Worm (Caenorhabditis elegans): ENCODE measurements around the gene cutc-1.

Gene cutc-1

DNA sequence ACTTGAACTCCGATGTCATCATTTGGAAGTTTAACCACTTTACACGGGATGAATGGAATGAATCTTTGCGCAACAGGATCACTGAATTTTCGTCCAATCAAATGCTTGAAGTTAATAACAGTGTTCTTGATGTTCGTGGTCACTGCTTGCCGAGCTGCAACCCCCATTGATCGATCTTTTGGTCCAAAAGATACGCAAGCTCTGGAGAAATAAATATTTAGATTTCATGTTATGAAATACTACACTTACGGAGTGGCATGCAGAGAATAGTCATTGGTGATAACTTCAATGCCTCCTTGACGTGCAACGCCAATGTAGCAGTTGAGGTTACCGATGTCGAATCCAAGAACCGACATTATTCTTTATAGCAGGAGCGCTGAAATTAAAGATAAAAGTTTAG is 43.1 kb upstream of the cutc-1 start, which contains the start of gene hsp-110 (continued):
- TF ChIP-seq attf-4 (tag; optimal IDR thresholded peaks at IDR 0.05), result no peak
- no peak for TF ChIP-seq F49E8.2 (tag; optimal IDR thresholded peaks at IDR 0.05; ENCODE audit: borderline replicate concordance)
- TF ChIP-seq F10B5.3 (tag; optimal IDR thresholded peaks at IDR 0.05), result no peak
- no peak for TF ChIP-seq zip-2 (tag; optimal IDR thresholded peaks at IDR 0.05)
- no peak for TF ChIP-seq nhr-11 (tag; optimal IDR thresholded peaks at IDR 0.05)
- no peak for TF ChIP-seq snpc-4 (tag; optimal IDR thresholded peaks at IDR 0.05)
- TF ChIP-seq egl-43 (GFP tag; IDR thresholded peaks at IDR 0.05), result 0 out of 2 replicates have a peak, but pooled peaks have one; percentile 22
- TF ChIP-seq ama-1 (optimal IDR thresholded peaks at IDR 0.05), result no peak
- no peak for TF ChIP-seq hif-1 (tag; optimal IDR thresholded peaks at IDR 0.05)
- TF ChIP-seq dmd-8 (GFP tag; IDR thresholded peaks at IDR 0.05), result no peak
- TF ChIP-seq duxl-1 (tag; optimal IDR thresholded peaks at IDR 0.05; ENCODE audit: poor library complexity), result no peak
- no peak for TF ChIP-seq nhr-76 (tag; optimal IDR thresholded peaks at IDR 0.05)

DNA sequence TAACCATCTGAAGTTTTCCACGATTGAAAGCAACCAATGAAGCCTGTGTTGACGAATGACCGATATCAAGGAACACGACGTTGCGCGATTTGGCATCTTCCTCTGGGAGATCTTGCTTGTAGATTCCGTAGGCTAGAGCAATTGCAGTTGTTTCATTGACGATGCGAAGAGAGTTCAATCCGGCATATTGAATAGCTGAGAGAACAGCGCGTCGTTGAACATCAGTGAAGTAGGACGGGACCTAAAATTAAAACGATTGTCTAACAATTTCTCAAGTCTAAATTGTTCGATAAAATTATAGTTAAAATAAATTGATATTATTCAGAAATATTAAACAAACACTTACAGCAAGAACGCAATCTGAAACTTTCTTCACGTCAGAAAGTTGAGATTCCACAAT is 42.7 kb upstream of the cutc-1 start:
- TF ChIP-seq lim-7 (GFP tag; IDR thresholded peaks at IDR 0.05), result peak; percentile 63
- peak; percentile 6; the same call in 1 of the 2 replicates for TF ChIP-seq dmd-6 (GFP tag; IDR thresholded peaks at IDR 0.05)
- TF ChIP-seq skn-1 (tag; optimal IDR thresholded peaks at IDR 0.05), result no peak
- TF ChIP-seq F37D6.2 (tag; optimal IDR thresholded peaks at IDR 0.05), result no peak
- TF ChIP-seq lin-1 (GFP tag; IDR thresholded peaks at IDR 0.05), result 0 out of 2 replicates have a peak, but pooled peaks have one; percentile 29
- TF ChIP-seq snpc-1.2 (GFP tag; IDR thresholded peaks at IDR 0.05), result 0 out of 2 replicates have a peak, but pooled peaks have one; percentile 21
- peak; percentile 34; the same call in 1 of the 2 replicates for TF ChIP-seq pha-4 (GFP tag; IDR thresholded peaks at IDR 0.05)
- no peak for TF ChIP-seq pha-4 (tag; optimal IDR thresholded peaks at IDR 0.05)
- TF ChIP-seq daf-16 (GFP tag; optimal IDR thresholded peaks at IDR 0.05), result no peak
- TF ChIP-seq daf-16 (tag; optimal IDR thresholded peaks at IDR 0.05), result no peak

DNA sequence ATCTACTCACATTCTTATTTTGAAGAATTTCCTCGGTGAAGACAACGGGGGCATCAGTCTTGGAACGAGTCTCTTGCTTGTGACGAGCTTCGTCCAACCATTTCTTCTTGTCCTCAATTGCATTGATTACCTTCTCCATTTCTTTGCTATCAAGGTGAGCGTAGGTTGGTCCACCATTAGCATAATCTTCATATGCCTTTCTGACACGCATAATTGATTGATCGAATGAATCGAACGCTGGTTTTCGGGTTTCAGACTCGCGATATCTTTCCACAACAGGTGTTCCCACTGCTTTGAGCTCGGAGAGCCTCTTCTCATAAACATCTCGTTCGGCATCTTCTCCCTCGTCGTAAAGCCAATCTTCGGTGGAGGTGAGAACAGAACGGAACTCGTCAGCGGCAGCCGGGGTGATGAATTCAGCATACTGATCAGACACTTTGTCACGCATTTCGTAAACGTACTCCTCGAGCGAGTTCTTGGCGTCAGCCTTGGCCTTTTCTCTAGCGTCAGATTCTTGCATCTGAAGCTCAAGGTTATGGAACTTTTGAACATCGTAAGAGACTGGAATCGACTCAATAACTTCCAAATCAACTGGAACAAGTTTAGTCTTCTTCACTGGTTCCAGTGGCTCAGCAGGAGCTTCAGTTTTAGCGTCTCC is 41.2 kb upstream of the cutc-1 start:
- TF ChIP-seq lin-38 (GFP tag; IDR thresholded peaks at IDR 0.05) (peak; percentile 35), daf-16 (GFP tag; optimal IDR thresholded peaks at IDR 0.05) (no peak), daf-16 (tag; optimal IDR thresholded peaks at IDR 0.05) (peak; percentile 18), unc-39 (tag; optimal IDR thresholded peaks at IDR 0.05) (no peak), Y105C5A.15 (GFP tag; IDR thresholded peaks at IDR 0.05) (0 out of 2 replicates have a peak, but pooled peaks have one; percentile 19), unc-62 (GFP tag; optimal IDR thresholded peaks at IDR 0.05 in 1 of 2) (peak in 1 of 2 experiments; percentile 82), unc-62 (tag; optimal IDR thresholded peaks at IDR 0.05) (no peak), pqm-1 (tag; optimal IDR thresholded peaks at IDR 0.05) (no peak), zip-11 (GFP tag; IDR thresholded peaks at IDR 0.05) (no peak), set-16 (GFP tag; IDR thresholded peaks at IDR 0.05) (peak; percentile 20)

DNA sequence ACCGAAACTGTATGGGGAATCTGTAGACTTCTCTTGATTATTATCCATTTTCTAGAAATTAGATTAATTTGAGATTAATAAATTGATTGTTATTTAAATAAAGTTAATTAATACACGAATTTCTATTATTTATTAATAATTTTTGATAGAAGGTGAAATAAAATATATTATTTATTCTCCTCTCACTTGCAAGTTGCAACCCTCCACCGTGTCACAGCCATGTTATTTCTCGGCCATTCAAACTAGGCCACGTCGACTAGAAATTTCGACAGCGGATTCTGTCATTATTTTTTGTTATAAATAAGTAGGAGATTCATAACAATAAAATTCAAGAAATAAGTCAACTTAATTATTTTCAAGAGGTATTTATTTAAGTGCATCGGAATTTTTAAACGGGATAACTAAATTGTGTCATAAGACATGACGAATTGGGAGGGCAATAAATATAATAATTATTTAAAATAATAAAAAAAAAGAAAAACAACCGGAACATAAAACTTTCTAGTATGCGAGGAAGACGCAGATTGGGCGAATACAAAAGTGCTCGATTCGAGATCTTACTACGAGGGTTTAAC is 40.2 kb upstream of the cutc-1 start, which contains the start of gene ufbp-1:
ufbp-1 (minus strand) TSS at position 51 of the 575 bp plus-strand sequence.
- TF ChIP-seq nhr-76 (tag; optimal IDR thresholded peaks at IDR 0.05) (no peak), unc-62 (GFP tag; optimal IDR thresholded peaks at IDR 0.05 in 1 of 2) (no peak), unc-62 (tag; optimal IDR thresholded peaks at IDR 0.05) (no peak), nhr-41 (GFP tag; IDR thresholded peaks at IDR 0.05) (peak; percentile 78; the same call in 1 of the 2 replicates), ctbp-1 (GFP tag; IDR thresholded peaks at IDR 0.05) (peak; percentile 82), unc-130 (GFP tag; optimal IDR thresholded peaks at IDR 0.05) (peak; percentile 58), daf-19 (GFP tag; conservative IDR thresholded peaks at IDR 0.05) (peak; percentile 85), lin-39 (tag; optimal IDR thresholded peaks at IDR 0.05) (no peak), zag-1 (tag; optimal IDR thresholded peaks at IDR 0.05) (no peak), saeg-2 (GFP tag; IDR thresholded peaks at IDR 0.05) (peak; percentile 74), nhr-25 (tag; optimal IDR thresholded peaks at IDR 0.05; ENCODE audit: borderline replicate concordance, insufficient read depth) (no peak), R02D3.7 (tag; optimal IDR thresholded peaks at IDR 0.05) (no peak), nhr-11 (tag; optimal IDR thresholded peaks at IDR 0.05) (no peak), lim-7 (GFP tag; IDR thresholded peaks at IDR 0.05) (peak; percentile 81), zip-11 (GFP tag; IDR thresholded peaks at IDR 0.05) (0 out of 2 replicates have a peak, but pooled peaks have one; percentile 77), pha-4 (GFP tag; IDR thresholded peaks at IDR 0.05) (peak; percentile 85; the same call in 1 of the 2 replicates), pha-4 (tag; optimal IDR thresholded peaks at IDR 0.05) (peak; percentile 81), fos-1 (tag; optimal IDR thresholded peaks at IDR 0.05) (no peak), lin-29 (GFP tag; IDR thresholded peaks at IDR 0.05) (peak; percentile 41; the same call in 1 of the 2 replicates), snpc-4 (tag; optimal IDR thresholded peaks at IDR 0.05) (no peak), lin-1 (GFP tag; IDR thresholded peaks at IDR 0.05) (peak; percentile 90), dmd-8 (GFP tag; IDR thresholded peaks at IDR 0.05) (no peak), hif-1 (tag; optimal IDR thresholded peaks at IDR 0.05) (peak in 1 of 2 experiments; percentile 52), nhr-77 (tag; optimal IDR thresholded peaks at IDR 0.05) (no peak), lin-38 (GFP tag; IDR thresholded peaks at IDR 0.05) (peak; percentile 82), mdl-1 (tag; optimal IDR thresholded peaks at IDR 0.05) (no peak), unc-39 (tag; optimal IDR thresholded peaks at IDR 0.05) (no peak), Y105C5A.15 (GFP tag; IDR thresholded peaks at IDR 0.05) (no peak)

Measured in whole organism, L4 larva.